Fruit fly (Drosophila melanogaster) whole organism, pupa: ENCODE data around the gene EndoGI.

Experiments used
- CG10348 ChIP-seq: fragments of 200-800 bp; sonication (Bioruptor generic); IDR thresholded peaks from 2 replicates; pipeline ENCODE4 v1.3.6; 2022; ENCODE audit warnings: missing biosample characterization, missing genetic modification characterization
- CG12605 ChIP-seq: fragments of 200-800 bp; sonication (Bioruptor generic); IDR thresholded peaks from 2 replicates; pipeline ENCODE4 v1.3.6; 2022; ENCODE audit warnings: missing biosample characterization, missing genetic modification characterization
- CG13204 ChIP-seq: fragments of 200-800 bp; sonication (Bioruptor generic); optimal IDR thresholded peaks from 2 replicates; lab custom pipeline; 2018; ENCODE audit warnings: missing biosample characterization, mild to moderate bottlenecking, missing genetic modification characterization, moderate library complexity
- CG14655 ChIP-seq: fragments of 200-800 bp; sonication (Bioruptor generic); optimal IDR thresholded peaks from 3 replicates; lab custom pipeline; 2017; ENCODE audit warnings: mild to moderate bottlenecking, missing biosample characterization, missing genetic modification reagents, missing genetic modification characterization
- CG15710 ChIP-seq: fragments of 200-800 bp; sonication (Bioruptor generic); optimal IDR thresholded peaks from 2 replicates; lab custom pipeline; 2018; ENCODE audit warnings: missing biosample characterization, mild to moderate bottlenecking, missing genetic modification characterization, moderate library complexity
- CG17806 ChIP-seq: fragments of 200-800 bp; sonication (Bioruptor generic); optimal IDR thresholded peaks from 2 replicates; lab custom pipeline; 2018; ENCODE audit warnings: missing biosample characterization, mild to moderate bottlenecking, missing genetic modification characterization, moderate library complexity
- CG32121 ChIP-seq: fragments of 200-800 bp; sonication (Bioruptor generic); IDR thresholded peaks from 2 replicates; pipeline ENCODE4 v1.3.6; 2022; ENCODE audit warnings: missing biosample characterization, missing genetic modification characterization
- CG34367 ChIP-seq: fragments of 200-800 bp; sonication (Bioruptor generic); optimal IDR thresholded peaks from 2 replicates; lab custom pipeline; 2018; ENCODE audit warnings: missing biosample characterization, mild to moderate bottlenecking, missing genetic modification characterization
- CG4496 ChIP-seq: fragments of 200-800 bp; sonication (Bioruptor generic); IDR thresholded peaks from 3 replicates; pipeline ENCODE4 v1.3.6; 2022; ENCODE audit warnings: missing biosample characterization, missing genetic modification characterization
- CG8159 ChIP-seq: fragments of 200-800 bp; sonication (Bioruptor generic); optimal IDR thresholded peaks from 3 replicates; lab custom pipeline; 2018; ENCODE audit warnings: missing biosample characterization, mild to moderate bottlenecking, missing genetic modification characterization, moderate library complexity
- CG8301 ChIP-seq: fragments of 200-800 bp; sonication (Bioruptor generic); optimal IDR thresholded peaks from 2 replicates; lab custom pipeline; 2018; ENCODE audit warnings: missing biosample characterization, mild to moderate bottlenecking, missing genetic modification characterization
- CG9948 ChIP-seq: fragments of 200-800 bp; sonication (Bioruptor generic); optimal IDR thresholded peaks from 2 replicates; lab custom pipeline; 2018; ENCODE audit warnings: missing biosample characterization, mild to moderate bottlenecking, missing genetic modification characterization, moderate library complexity
- D1 ChIP-seq: fragments of 200-800 bp; sonication (Bioruptor generic); optimal IDR thresholded peaks from 2 replicates; lab custom pipeline; 2018; ENCODE audit warnings: missing biosample characterization, mild to moderate bottlenecking, missing genetic modification characterization, moderate library complexity
- EcR ChIP-seq: fragments of 200-800 bp; sonication (Bioruptor generic); optimal IDR thresholded peaks from 3 replicates; lab custom pipeline; 2019; ENCODE audit warnings: missing biosample characterization, missing genetic modification characterization, mild to moderate bottlenecking, moderate library complexity, missing genetic modification reagents
- Ets98B ChIP-seq: fragments of 200-800 bp; sonication (Bioruptor generic); IDR thresholded peaks from 2 replicates; pipeline ENCODE4 v1.3.6; 2022; ENCODE audit warnings: missing biosample characterization, missing genetic modification characterization
- Pif1A ChIP-seq: fragments of 200-800 bp; sonication (Bioruptor generic); optimal IDR thresholded peaks from 3 replicates; lab custom pipeline; 2016; ENCODE audit warnings: missing biosample characterization, missing genetic modification characterization
- Pif1B ChIP-seq: fragments of 200-800 bp; sonication (Bioruptor generic); optimal IDR thresholded peaks from 3 replicates; lab custom pipeline; 2016; ENCODE audit warnings: missing biosample characterization, missing genetic modification characterization
- Snoo ChIP-seq: fragments of 200-800 bp; sonication (Bioruptor generic); optimal IDR thresholded peaks from 3 replicates; lab custom pipeline; 2017; ENCODE audit warnings: missing biosample characterization, mild to moderate bottlenecking, missing genetic modification characterization, inconsistent platforms
- fd96Ca ChIP-seq: fragments of 200-800 bp; sonication (Bioruptor generic); IDR thresholded peaks from 3 replicates; pipeline ENCODE4 v1.3.6; 2022; ENCODE audit warnings: missing biosample characterization, missing genetic modification characterization
- gl ChIP-seq: fragments of 200-800 bp; sonication (Bioruptor generic); optimal IDR thresholded peaks from 2 replicates; lab custom pipeline; 2018; ENCODE audit warnings: missing biosample characterization, mild to moderate bottlenecking, missing genetic modification characterization
- rn ChIP-seq: fragments of 200-800 bp; sonication (Bioruptor generic); IDR thresholded peaks from 2 replicates; pipeline ENCODE4 v1.3.6; 2022; ENCODE audit warnings: missing biosample characterization, missing genetic modification characterization

Gene EndoGI

DNA sequence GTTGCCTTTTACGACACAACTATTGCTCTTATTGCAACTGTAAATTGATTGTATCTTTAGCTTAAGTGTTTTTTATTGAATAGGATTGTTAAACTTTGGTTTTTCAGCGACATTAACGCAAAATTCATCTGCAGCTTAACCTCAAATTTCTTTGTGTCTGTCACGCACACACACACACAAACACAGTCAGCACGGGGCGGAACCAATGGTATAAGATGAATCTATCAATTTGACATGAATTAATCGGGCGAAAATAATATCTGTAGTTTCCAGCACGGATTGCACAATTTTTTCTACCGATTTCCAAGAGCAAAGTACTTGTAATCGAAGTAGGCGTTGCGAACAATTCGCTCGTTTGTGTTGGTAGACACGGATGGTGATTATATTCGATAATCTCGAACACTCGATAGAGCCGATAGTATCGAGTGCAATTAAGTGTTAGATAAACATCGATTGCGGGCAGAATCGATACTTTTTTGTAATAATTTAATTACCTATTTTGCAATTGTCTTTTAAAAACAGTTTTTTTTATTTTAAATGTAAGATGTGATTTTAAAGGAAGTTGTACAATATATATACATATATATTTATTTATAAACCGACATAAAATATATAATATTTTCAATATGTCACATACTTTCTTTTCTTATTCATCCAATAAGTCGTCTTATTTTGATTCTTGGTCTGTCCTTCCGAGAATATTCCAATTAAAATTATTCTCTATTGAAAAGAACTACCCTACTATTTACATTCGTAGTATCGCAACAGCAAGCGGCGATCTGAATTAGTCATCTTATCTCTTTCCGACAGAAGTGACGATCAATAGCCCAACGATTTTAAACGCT is at the start of gene EndoGI, which contains the start of gene PRL-1:
Gene EndoGI, plus strand, starts transcription at position 462 of the 845 bp plus-strand sequence.
Gene PRL-1, minus strand, starts transcription at position 380 of the 845 bp plus-strand sequence.
- TF ChIP-seq Pif1B (GFP tag; lab: Kevin White, UChicago), result peak; percentile 47
- TF ChIP-seq CG9948 (tag; lab: Kevin White, UChicago), result peak; percentile 71
- TF ChIP-seq gl (tag; lab: Kevin White, UChicago), result peak; percentile 10
- TF ChIP-seq CG34367, result peak; percentile 72
- TF ChIP-seq CG13204 (GFP tag; lab: Kevin White, UChicago), result no peak
- TF ChIP-seq Snoo (tag; lab: Kevin White, UChicago), result peak; percentile 57
- peak; percentile 68 for TF ChIP-seq Pif1A
- peak; percentile 87 for TF ChIP-seq CG32121 (GFP tag; lab: Robert Waterston, UW)
- peak; percentile 4 for TF ChIP-seq D1 (tag; lab: Kevin White, UChicago)
- no peak for TF ChIP-seq CG14655 (GFP tag; lab: Kevin White, UChicago)
- peak; percentile 85 for TF ChIP-seq CG12605 (GFP tag; lab: Robert Waterston, UW)
- TF ChIP-seq CG8159 (tag; lab: Kevin White, UChicago), result peak; percentile 81
- peak; percentile 79 for TF ChIP-seq CG15710 (tag; lab: Kevin White, UChicago)
- peak; percentile 75 for TF ChIP-seq CG17806 (tag; lab: Kevin White, UChicago)
- TF ChIP-seq Ets98B (GFP tag; lab: Robert Waterston, UW), result peak; percentile 78; the same call in 1 of the 2 replicates
- no peak for TF ChIP-seq fd96Ca (GFP tag; lab: Robert Waterston, UW)
- TF ChIP-seq rn (GFP tag; lab: Robert Waterston, UW), result no peak; the same call in 1 of the 2 replicates
- peak; percentile 67 for TF ChIP-seq CG8301 (tag; lab: Kevin White, UChicago)
- no peak for TF ChIP-seq EcR
- TF ChIP-seq CG10348 (GFP tag; lab: Robert Waterston, UW), result no peak
- peak; percentile 91 for TF ChIP-seq CG4496 (GFP tag; lab: Robert Waterston, UW)

DNA sequence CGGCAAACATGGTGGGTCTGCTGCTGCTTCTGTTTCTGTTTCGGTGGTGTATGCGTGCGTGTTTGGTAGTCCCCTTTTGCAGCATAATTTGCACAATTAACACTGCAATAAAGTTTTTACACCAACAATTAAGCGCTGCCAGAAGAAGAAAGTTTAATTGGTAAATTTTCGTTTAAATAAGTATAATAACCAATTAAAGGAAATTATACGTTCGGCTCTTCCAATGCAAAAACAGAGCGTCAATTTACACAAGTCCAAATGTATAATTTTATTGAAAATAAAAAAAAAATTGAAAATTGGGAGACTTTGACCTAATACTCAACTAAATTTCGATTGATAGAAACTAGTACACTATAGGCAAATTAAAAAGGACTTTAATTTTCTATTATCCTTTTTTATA is 46.3 kb upstream of the EndoGI start, which contains the start of gene CG31819:
Gene CG31819, plus strand, starts transcription at position 301 of the 400 bp plus-strand sequence.
- TF ChIP-seq gl (tag; lab: Kevin White, UChicago) (no peak), CG32121 (GFP tag; lab: Robert Waterston, UW) (no peak), Pif1B (GFP tag; lab: Kevin White, UChicago) (no peak), CG13204 (GFP tag; lab: Kevin White, UChicago) (no peak), Snoo (tag; lab: Kevin White, UChicago) (no peak), CG8301 (tag; lab: Kevin White, UChicago) (no peak), CG17806 (tag; lab: Kevin White, UChicago) (no peak), EcR (no peak), CG12605 (GFP tag; lab: Robert Waterston, UW) (no peak), rn (GFP tag; lab: Robert Waterston, UW) (no peak), CG14655 (GFP tag; lab: Kevin White, UChicago) (no peak), CG10348 (GFP tag; lab: Robert Waterston, UW) (no peak), Ets98B (GFP tag; lab: Robert Waterston, UW) (no peak), D1 (tag; lab: Kevin White, UChicago) (no peak), CG15710 (tag; lab: Kevin White, UChicago) (no peak), CG9948 (tag; lab: Kevin White, UChicago) (no peak), CG8159 (tag; lab: Kevin White, UChicago) (no peak)
- TF ChIP-seq, all 21 proteins: peak for 0

DNA sequence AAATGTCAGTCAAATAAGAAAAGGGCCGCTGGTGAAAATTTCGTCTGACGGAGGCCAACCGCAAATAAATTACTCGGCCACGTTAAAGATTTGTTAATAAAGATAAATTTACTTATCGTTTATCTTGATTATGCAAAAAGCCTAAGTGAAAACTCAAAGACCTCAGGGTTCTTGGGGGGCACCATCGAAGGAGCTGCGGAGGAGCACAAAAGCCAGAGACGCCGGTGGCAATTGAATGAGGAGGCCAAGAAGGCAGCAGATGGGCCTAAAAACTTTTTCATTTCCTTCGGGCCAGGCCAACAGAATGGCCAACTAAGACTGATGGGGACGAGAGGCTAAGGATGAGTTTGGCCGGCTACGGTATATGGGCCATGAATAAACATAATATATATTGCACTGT is 41.2 kb upstream of the EndoGI start:
- TF ChIP-seq D1 (tag; lab: Kevin White, UChicago), result no peak
- TF ChIP-seq CG12605 (GFP tag; lab: Robert Waterston, UW), result no peak
- no peak for TF ChIP-seq CG14655 (GFP tag; lab: Kevin White, UChicago)
- no peak for TF ChIP-seq CG9948 (tag; lab: Kevin White, UChicago)
- TF ChIP-seq, all 21 proteins: peak for 0

DNA sequence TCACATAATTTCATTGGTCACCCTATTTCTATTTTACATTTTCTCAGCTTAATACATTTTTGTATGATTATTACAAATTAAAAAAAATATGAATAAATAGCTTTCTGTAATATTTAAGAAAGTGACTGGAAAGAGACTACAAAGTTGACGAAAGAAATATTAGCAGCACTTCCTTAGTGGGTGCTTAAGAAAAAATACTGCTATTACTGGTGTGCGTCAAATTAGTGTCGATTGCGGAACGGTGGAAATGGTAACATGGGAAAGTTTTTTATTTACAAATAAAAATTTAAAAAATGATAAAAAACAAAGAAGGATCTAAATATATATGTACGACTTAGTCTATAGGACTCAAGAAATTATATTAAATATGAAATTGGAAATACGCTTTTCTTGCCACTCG is 33.5 kb upstream of the EndoGI start:
- TF ChIP-seq Snoo (tag; lab: Kevin White, UChicago), result no peak
- TF ChIP-seq rn (GFP tag; lab: Robert Waterston, UW), result no peak
- no peak for TF ChIP-seq fd96Ca (GFP tag; lab: Robert Waterston, UW)
- no peak for TF ChIP-seq CG32121 (GFP tag; lab: Robert Waterston, UW)
- TF ChIP-seq Pif1A, result no peak
- no peak for TF ChIP-seq D1 (tag; lab: Kevin White, UChicago)
- TF ChIP-seq CG15710 (tag; lab: Kevin White, UChicago), result no peak
- no peak for TF ChIP-seq CG17806 (tag; lab: Kevin White, UChicago)
- TF ChIP-seq CG9948 (tag; lab: Kevin White, UChicago), result no peak
- no peak for TF ChIP-seq Ets98B (GFP tag; lab: Robert Waterston, UW)
- no peak for TF ChIP-seq Pif1B (GFP tag; lab: Kevin White, UChicago)
- TF ChIP-seq CG13204 (GFP tag; lab: Kevin White, UChicago), result no peak
- no peak for TF ChIP-seq EcR
- TF ChIP-seq CG8159 (tag; lab: Kevin White, UChicago), result no peak
- TF ChIP-seq gl (tag; lab: Kevin White, UChicago), result no peak
- no peak for TF ChIP-seq CG8301 (tag; lab: Kevin White, UChicago)
- TF ChIP-seq CG10348 (GFP tag; lab: Robert Waterston, UW), result no peak
- TF ChIP-seq CG14655 (GFP tag; lab: Kevin White, UChicago), result no peak
- TF ChIP-seq CG34367, result no peak

DNA sequence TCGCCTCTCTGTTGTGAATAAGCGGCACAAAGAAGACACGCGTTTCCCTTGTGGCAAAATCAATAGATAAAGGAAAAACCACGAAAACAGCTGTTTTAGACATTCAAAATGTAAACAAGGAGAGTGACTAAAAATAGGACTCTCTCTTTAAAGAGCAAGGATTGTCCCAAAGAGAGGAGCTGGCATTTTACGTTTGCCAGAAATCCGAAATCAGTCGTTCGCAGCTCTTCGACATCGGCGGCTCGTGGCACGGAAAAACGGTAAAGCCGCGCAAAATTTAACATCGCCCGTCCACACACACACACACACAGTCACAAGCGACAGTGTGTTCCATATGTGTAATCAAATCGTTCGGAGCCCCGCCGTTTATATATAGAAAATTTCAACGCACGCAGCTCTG is 26.2 kb upstream of the EndoGI start, which contains the start of gene Ca-Ma2d:
Gene Ca-Ma2d, plus strand, starts transcription at position 211 of the 400 bp plus-strand sequence.
- TF ChIP-seq CG12605 (GFP tag; lab: Robert Waterston, UW), result peak; percentile 27; the same call in 1 of the 2 replicates
- no peak for TF ChIP-seq gl (tag; lab: Kevin White, UChicago)
